Worm (Caenorhabditis elegans): ENCODE results near the gene sra-2.

Gene sra-2

ce11 chrII:9528480-9528879 is at the start of gene sra-2:
Gene sra-2, plus strand, starts transcription at chrII:9528780.
- no peak for TF ChIP-seq B0310.2 (tag; optimal IDR thresholded peaks at IDR 0.05)
- TF ChIP-seq scrt-1 (GFP tag; IDR thresholded peaks at IDR 0.05), result no peak
- TF ChIP-seq tbx-11 (GFP tag; IDR thresholded peaks at IDR 0.05), result no peak
- TF ChIP-seq tbx-37 (GFP tag; conservative IDR thresholded peaks at IDR 0.05), result no peak
- no peak for TF ChIP-seq ama-1 (optimal IDR thresholded peaks at IDR 0.05)
- no peak for TF ChIP-seq ceh-13 (GFP tag; optimal IDR thresholded peaks at IDR 0.05)
- no peak for TF ChIP-seq tra-4 (tag; optimal IDR thresholded peaks at IDR 0.05)
- no peak for TF ChIP-seq sea-1 (GFP tag; conservative IDR thresholded peaks at IDR 0.05)
- TF ChIP-seq pes-1 (GFP tag; IDR thresholded peaks at IDR 0.05), result no peak
- no peak for TF ChIP-seq hnd-1 (tag; optimal IDR thresholded peaks at IDR 0.05)
- no peak for TF ChIP-seq aly-1 (tag; optimal IDR thresholded peaks at IDR 0.05)
- TF ChIP-seq F13C5.2 (tag; optimal IDR thresholded peaks at IDR 0.05), result no peak
- TF ChIP-seq hmbx-1 (tag; optimal IDR thresholded peaks at IDR 0.05), result no peak
- no peak for TF ChIP-seq ceh-36 (tag; optimal IDR thresholded peaks at IDR 0.05)
- no peak for TF ChIP-seq ets-7 (tag; optimal IDR thresholded peaks at IDR 0.05)
- TF ChIP-seq hmg-4 (GFP tag; optimal IDR thresholded peaks at IDR 0.05), result no peak
- TF ChIP-seq flt-1 (GFP tag; IDR thresholded peaks at IDR 0.05), result no peak

- TF ChIP-seq ets-7 (tag; optimal IDR thresholded peaks at IDR 0.05) (no peak), ceh-13 (GFP tag; optimal IDR thresholded peaks at IDR 0.05) (no peak), flt-1 (GFP tag; IDR thresholded peaks at IDR 0.05) (no peak), hmbx-1 (tag; optimal IDR thresholded peaks at IDR 0.05) (no peak), tbx-37 (GFP tag; conservative IDR thresholded peaks at IDR 0.05) (no peak), aly-1 (tag; optimal IDR thresholded peaks at IDR 0.05) (no peak), sea-1 (GFP tag; conservative IDR thresholded peaks at IDR 0.05) (no peak), pes-1 (GFP tag; IDR thresholded peaks at IDR 0.05) (no peak), hmg-4 (GFP tag; optimal IDR thresholded peaks at IDR 0.05) (no peak), ceh-36 (tag; optimal IDR thresholded peaks at IDR 0.05) (no peak), B0310.2 (tag; optimal IDR thresholded peaks at IDR 0.05) (no peak)
Observed at ce11 chrII:9480006-9480405, 48.6 kb upstream of the sra-2 start, which contains the start of gene T19H5.7. Gene T19H5.7, minus strand, starts transcription at chrII:9480106.

ce11 chrII:9481427-9481826 is 47.2 kb upstream of the sra-2 start:
- TF ChIP-seq aly-1 (tag; optimal IDR thresholded peaks at IDR 0.05) (no peak), tbx-11 (GFP tag; IDR thresholded peaks at IDR 0.05) (no peak), F13C5.2 (tag; optimal IDR thresholded peaks at IDR 0.05) (no peak), ama-1 (optimal IDR thresholded peaks at IDR 0.05) (no peak), pes-1 (GFP tag; IDR thresholded peaks at IDR 0.05) (no peak), hmbx-1 (tag; optimal IDR thresholded peaks at IDR 0.05) (no peak), B0310.2 (tag; optimal IDR thresholded peaks at IDR 0.05) (no peak)

ce11 chrII:9482529-9482928 is 46.1 kb upstream of the sra-2 start:
- TF ChIP-seq sea-1 (GFP tag; conservative IDR thresholded peaks at IDR 0.05) (no peak), pes-1 (GFP tag; IDR thresholded peaks at IDR 0.05) (no peak), hmbx-1 (tag; optimal IDR thresholded peaks at IDR 0.05) (no peak), ama-1 (optimal IDR thresholded peaks at IDR 0.05) (no peak), tra-4 (tag; optimal IDR thresholded peaks at IDR 0.05) (no peak), B0310.2 (tag; optimal IDR thresholded peaks at IDR 0.05) (no peak), tbx-37 (GFP tag; conservative IDR thresholded peaks at IDR 0.05) (no peak), hmg-4 (GFP tag; optimal IDR thresholded peaks at IDR 0.05) (no peak), ets-7 (tag; optimal IDR thresholded peaks at IDR 0.05) (no peak), aly-1 (tag; optimal IDR thresholded peaks at IDR 0.05) (no peak), F13C5.2 (tag; optimal IDR thresholded peaks at IDR 0.05) (no peak), ceh-13 (GFP tag; optimal IDR thresholded peaks at IDR 0.05) (no peak), ceh-36 (tag; optimal IDR thresholded peaks at IDR 0.05) (no peak), scrt-1 (GFP tag; IDR thresholded peaks at IDR 0.05) (no peak)

- TF ChIP-seq sea-1 (GFP tag; conservative IDR thresholded peaks at IDR 0.05) (no peak), hmbx-1 (tag; optimal IDR thresholded peaks at IDR 0.05) (no peak)
Observed at ce11 chrII:9483342-9483741, 45.2 kb upstream of the sra-2 start.

ce11 chrII:9485081-9485730 is 43.4 kb upstream of the sra-2 start:
- no peak for TF ChIP-seq scrt-1 (GFP tag; IDR thresholded peaks at IDR 0.05)
- no peak for TF ChIP-seq hmbx-1 (tag; optimal IDR thresholded peaks at IDR 0.05)
- TF ChIP-seq pes-1 (GFP tag; IDR thresholded peaks at IDR 0.05), result no peak
- TF ChIP-seq sea-1 (GFP tag; conservative IDR thresholded peaks at IDR 0.05), result no peak
- TF ChIP-seq ama-1 (optimal IDR thresholded peaks at IDR 0.05), result no peak
- no peak for TF ChIP-seq tbx-11 (GFP tag; IDR thresholded peaks at IDR 0.05)
- TF ChIP-seq aly-1 (tag; optimal IDR thresholded peaks at IDR 0.05), result no peak
- no peak for TF ChIP-seq tbx-37 (GFP tag; conservative IDR thresholded peaks at IDR 0.05)
- no peak for TF ChIP-seq hmg-4 (GFP tag; optimal IDR thresholded peaks at IDR 0.05)
- no peak for TF ChIP-seq flt-1 (GFP tag; IDR thresholded peaks at IDR 0.05)
- no peak for TF ChIP-seq hnd-1 (tag; optimal IDR thresholded peaks at IDR 0.05)
- no peak for TF ChIP-seq F13C5.2 (tag; optimal IDR thresholded peaks at IDR 0.05)

- TF ChIP-seq scrt-1 (GFP tag; IDR thresholded peaks at IDR 0.05), result no peak
- TF ChIP-seq tbx-11 (GFP tag; IDR thresholded peaks at IDR 0.05), result no peak
Observed at ce11 chrII:9487337-9487950, 41.1 kb upstream of the sra-2 start, which contains the start of gene T19H5.4. Gene T19H5.4, minus strand, starts transcription at chrII:9487387.

- no peak for TF ChIP-seq F13C5.2 (tag; optimal IDR thresholded peaks at IDR 0.05)
- no peak for TF ChIP-seq scrt-1 (GFP tag; IDR thresholded peaks at IDR 0.05)
- no peak for TF ChIP-seq tbx-37 (GFP tag; conservative IDR thresholded peaks at IDR 0.05)
- TF ChIP-seq pes-1 (GFP tag; IDR thresholded peaks at IDR 0.05), result no peak
- no peak for TF ChIP-seq B0310.2 (tag; optimal IDR thresholded peaks at IDR 0.05)
- TF ChIP-seq sea-1 (GFP tag; conservative IDR thresholded peaks at IDR 0.05), result no peak
- no peak for TF ChIP-seq tbx-11 (GFP tag; IDR thresholded peaks at IDR 0.05)
- TF ChIP-seq ceh-36 (tag; optimal IDR thresholded peaks at IDR 0.05), result no peak
- no peak for TF ChIP-seq tra-4 (tag; optimal IDR thresholded peaks at IDR 0.05)
- TF ChIP-seq flt-1 (GFP tag; IDR thresholded peaks at IDR 0.05), result no peak
- no peak for TF ChIP-seq hmbx-1 (tag; optimal IDR thresholded peaks at IDR 0.05)
- TF ChIP-seq hmg-4 (GFP tag; optimal IDR thresholded peaks at IDR 0.05), result no peak
- no peak for TF ChIP-seq ama-1 (optimal IDR thresholded peaks at IDR 0.05)
- TF ChIP-seq ceh-13 (GFP tag; optimal IDR thresholded peaks at IDR 0.05), result no peak
- no peak for TF ChIP-seq hnd-1 (tag; optimal IDR thresholded peaks at IDR 0.05)
- TF ChIP-seq aly-1 (tag; optimal IDR thresholded peaks at IDR 0.05), result no peak
- TF ChIP-seq ets-7 (tag; optimal IDR thresholded peaks at IDR 0.05), result no peak
Observed at ce11 chrII:9489922-9490321, 38.7 kb upstream of the sra-2 start.
